Worm (Caenorhabditis elegans) whole organism, L2 larva: ENCODE results near the gene F19H8.2.

Experiments
- C34F6.9 ChIP-seq: fragments of 150-350 bp; optimal IDR thresholded peaks from 2 replicates; lab custom pipeline; 2014; ENCODE audit warnings: missing biosample characterization, missing genetic modification characterization
- F13H6.1 ChIP-seq: sonication (generic microtip); optimal IDR thresholded peaks from 2 replicates; lab custom pipeline; 2016; ENCODE audit warnings: missing genetic modification characterization, missing compliant biosample characterization
- R02D3.7 ChIP-seq: fragments of 150-350 bp; optimal IDR thresholded peaks from 2 replicates; lab custom pipeline; 2014; ENCODE audit warnings: missing biosample characterization, missing genetic modification characterization
- Y55F3AM.14 ChIP-seq: fragments of 200-800 bp; sonication (Bioruptor generic); optimal IDR thresholded peaks from 2 replicates; lab custom pipeline; 2018; ENCODE audit warnings: mild to moderate bottlenecking, missing genetic modification characterization, missing compliant biosample characterization
- ZK546.5 ChIP-seq: sonication (generic microtip); optimal IDR thresholded peaks from 2 replicates; lab custom pipeline; 2017; ENCODE audit warnings: missing biosample characterization, missing genetic modification characterization
- ceh-82 ChIP-seq: fragments of 150-350 bp; optimal IDR thresholded peaks from 2 replicates; lab custom pipeline; 2014; ENCODE audit warnings: missing biosample characterization, missing genetic modification characterization
- crh-2 ChIP-seq: sonication (generic microtip); optimal IDR thresholded peaks from 2 replicates; lab custom pipeline; 2017; ENCODE audit warnings: missing biosample characterization, missing genetic modification characterization
- fos-1 ChIP-seq: fragments of 150-350 bp; optimal IDR thresholded peaks from 2 replicates; lab custom pipeline; 2014; ENCODE audit warnings: missing biosample characterization, missing genetic modification characterization
- gmeb-1 ChIP-seq: fragments of 150-350 bp; optimal IDR thresholded peaks from 2 replicates; lab custom pipeline; 2014; ENCODE audit warnings: missing biosample characterization, missing genetic modification characterization
- lin-13 ChIP-seq: fragments of 150-350 bp; optimal IDR thresholded peaks from 2 replicates; lab custom pipeline; 2014; ENCODE audit warnings: missing biosample characterization, missing genetic modification reagents, missing genetic modification characterization
- lsy-2 ChIP-seq, 2 experiments: fragments of 150-350 bp in 1 of 2; sonication (generic microtip) in 1 of 2; optimal IDR thresholded peaks; 2 replicates each; lab custom pipeline; 2014 to 2017; ENCODE audit warnings: missing biosample characterization in 2 of 2, missing genetic modification characterization in 2 of 2
- mab-5 ChIP-seq: fragments of 150-350 bp; optimal IDR thresholded peaks from 2 replicates; lab custom pipeline; 2014; ENCODE audit warnings: missing biosample characterization, missing genetic modification characterization
- mdl-1 ChIP-seq, 2 experiments: fragments of 150-350 bp in 1 of 2; sonication (generic microtip) in 1 of 2; optimal IDR thresholded peaks; 2 replicates each; lab custom pipeline; 2017; ENCODE audit warnings: missing biosample characterization in 2 of 2, missing genetic modification characterization in 2 of 2
- nhr-129 ChIP-seq: fragments of 150-350 bp; optimal IDR thresholded peaks from 2 replicates; lab custom pipeline; 2014; ENCODE audit warnings: missing biosample characterization, missing genetic modification characterization
- nhr-21 ChIP-seq: fragments of 150-350 bp; optimal IDR thresholded peaks from 2 replicates; lab custom pipeline; 2014; ENCODE audit warnings: missing biosample characterization, missing genetic modification characterization
- nhr-237 ChIP-seq: fragments of 150-350 bp; optimal IDR thresholded peaks from 2 replicates; lab custom pipeline; 2014; ENCODE audit warnings: missing biosample characterization, missing genetic modification characterization
- nhr-25 ChIP-seq: fragments of 150-350 bp; sonication (generic microtip); optimal IDR thresholded peaks from 3 replicates; lab custom pipeline; 2014; ENCODE audit warnings: missing biosample characterization, missing genetic modification characterization
- nhr-6 ChIP-seq: fragments of 150-350 bp; optimal IDR thresholded peaks from 2 replicates; lab custom pipeline; 2014; ENCODE audit warnings: missing biosample characterization, missing genetic modification characterization
- nhr-77 ChIP-seq: fragments of 150-350 bp; optimal IDR thresholded peaks from 2 replicates; lab custom pipeline; 2014; ENCODE audit warnings: missing biosample characterization, missing genetic modification characterization
- sem-4 ChIP-seq: fragments of 150-350 bp; optimal IDR thresholded peaks from 2 replicates; lab custom pipeline; 2014; ENCODE audit warnings: missing biosample characterization, missing genetic modification reagents, missing genetic modification characterization
- sma-3 ChIP-seq: sonication (generic microtip); optimal IDR thresholded peaks from 2 replicates; lab custom pipeline; 2016; ENCODE audit warnings: missing genetic modification reagents, missing genetic modification characterization, missing compliant biosample characterization
- snpc-4 ChIP-seq: fragments of 150-350 bp; optimal IDR thresholded peaks from 2 replicates; lab custom pipeline; 2014; ENCODE audit warnings: missing biosample characterization, missing genetic modification characterization
- unc-55 ChIP-seq: fragments of 150-350 bp; sonication (generic microtip); optimal IDR thresholded peaks from 3 replicates; lab custom pipeline; 2014; ENCODE audit warnings: missing biosample characterization, missing genetic modification reagents, missing genetic modification characterization
- zag-1 ChIP-seq: fragments of 150-350 bp; optimal IDR thresholded peaks from 2 replicates; lab custom pipeline; 2014; ENCODE audit warnings: missing biosample characterization, missing genetic modification characterization
- ztf-4 ChIP-seq: fragments of 150-350 bp; optimal IDR thresholded peaks from 2 replicates; lab custom pipeline; 2014; ENCODE audit warnings: missing biosample characterization, missing genetic modification characterization

The F19H8.2 gene

ce11 chrII:14567811-14568210 lies 37.9 kb downstream of the F19H8.2 start:
- no peak for TF ChIP-seq ztf-4

DNA sequence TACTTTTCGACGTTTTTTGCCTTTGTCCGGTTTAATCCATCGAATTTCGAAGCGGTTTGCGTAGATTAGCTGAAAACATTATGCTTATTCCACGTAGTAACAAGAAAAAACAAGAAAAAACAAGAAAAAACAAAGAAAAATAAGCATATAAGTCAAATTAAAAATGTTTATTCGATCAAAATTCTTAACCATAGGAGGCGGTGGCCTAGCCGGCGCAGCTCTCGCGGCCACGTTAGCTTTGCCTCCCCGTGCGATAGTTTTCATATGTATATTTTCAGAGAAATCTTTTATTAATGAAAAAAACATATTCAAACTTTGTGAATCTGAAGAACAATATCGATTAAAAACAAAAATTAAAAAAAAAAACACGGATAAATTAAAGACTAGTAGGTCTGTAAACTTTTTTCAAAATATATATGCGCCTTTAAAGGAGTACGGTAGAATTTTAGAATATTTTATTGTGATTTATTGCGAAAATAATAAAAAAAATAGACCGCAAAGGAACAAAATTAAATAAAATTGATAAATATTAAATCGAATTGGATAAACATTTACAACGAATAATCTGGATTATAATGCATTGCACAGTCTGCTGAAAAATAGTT lies 41.8 kb downstream of the F19H8.2 start:
- peak; percentile 23 for TF ChIP-seq unc-55
- peak; percentile 16 to 93 for TF ChIP-seq lsy-2 (tag; optimal IDR thresholded peaks at IDR 0.05; lab: Kevin White, UChicago)
- TF ChIP-seq sma-3 (GFP tag; lab: Kevin White, UChicago): peak; percentile 27

- peak; percentile 17 for TF ChIP-seq sem-4 (tag; lab: Kevin White, UChicago)
- TF ChIP-seq sma-3 (GFP tag; lab: Kevin White, UChicago): peak; percentile 99
- peak; percentile 87 for TF ChIP-seq Y55F3AM.14 (GFP tag; lab: Kevin White, UChicago)
- peak; percentile 21 for TF ChIP-seq R02D3.7 (tag; lab: Kevin White, UChicago)
- peak; percentile 67 for TF ChIP-seq nhr-237 (tag; lab: Kevin White, UChicago)
- peak; percentile 74 for TF ChIP-seq ZK546.5 (tag; lab: Kevin White, UChicago)
- peak; percentile 67 for TF ChIP-seq mab-5 (tag; lab: Kevin White, UChicago)
- TF ChIP-seq F13H6.1 (tag; lab: Kevin White, UChicago): peak; percentile 94
- TF ChIP-seq zag-1 (tag; lab: Kevin White, UChicago): peak; percentile 56
- peak; percentile 46 for TF ChIP-seq ztf-4
- peak; percentile 91 for TF ChIP-seq nhr-21 (tag; lab: Kevin White, UChicago)
- TF ChIP-seq lsy-2 (tag; optimal IDR thresholded peaks at IDR 0.05; lab: Kevin White, UChicago): peak; percentile 96 to 99
- TF ChIP-seq gmeb-1 (tag; lab: Kevin White, UChicago): peak; percentile 81
- peak; percentile 73 for TF ChIP-seq nhr-6 (tag; lab: Kevin White, UChicago)
- peak; percentile 92 for TF ChIP-seq lin-13
- TF ChIP-seq C34F6.9 (tag; lab: Kevin White, UChicago): peak; percentile 85
- peak; percentile 81 for TF ChIP-seq fos-1 (tag; lab: Kevin White, UChicago)
- peak in 1 of 2 experiments; percentile 80 for TF ChIP-seq mdl-1 (tag; optimal IDR thresholded peaks at IDR 0.05; lab: Kevin White, UChicago)
- TF ChIP-seq nhr-25 (tag; lab: Kevin White, UChicago): peak; percentile 87
- TF ChIP-seq unc-55: peak; percentile 84
- peak; percentile 69 for TF ChIP-seq nhr-129 (tag; lab: Kevin White, UChicago)
- TF ChIP-seq snpc-4 (tag; lab: Kevin White, UChicago): peak; percentile 60
- TF ChIP-seq crh-2 (tag; lab: Kevin White, UChicago): peak; percentile 87
- peak; percentile 92 for TF ChIP-seq nhr-77 (tag; lab: Kevin White, UChicago)
Measured at ce11 chrII:14561549-14562115, 44.0 kb downstream of the F19H8.2 start, which contains the start of gene mog-4. mog-4 (minus strand) TSS chrII:14561599.

DNA sequence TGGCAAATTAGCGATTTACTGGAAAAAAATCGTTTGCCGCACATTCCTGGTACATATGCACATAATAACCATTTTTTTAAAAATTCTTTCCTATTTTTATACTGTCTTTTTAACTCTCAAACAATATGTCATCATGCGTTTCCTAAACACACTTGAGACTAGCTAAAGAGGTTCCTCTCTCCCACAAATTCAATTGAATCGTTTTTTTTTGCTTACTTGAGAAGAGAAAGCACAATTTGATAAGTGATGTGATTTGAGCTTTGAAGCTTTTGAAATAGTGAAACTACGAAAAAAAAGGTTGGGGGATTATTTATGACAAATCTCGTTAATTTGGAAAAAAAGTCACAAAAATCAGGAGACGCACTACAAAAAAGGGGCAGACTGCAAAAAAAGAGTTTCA lies 50.6 kb downstream of the F19H8.2 start:
- no peak for TF ChIP-seq ceh-82 (tag; lab: Kevin White, UChicago)
- no peak for TF ChIP-seq crh-2 (tag; lab: Kevin White, UChicago)
- no peak for TF ChIP-seq mdl-1 (tag; optimal IDR thresholded peaks at IDR 0.05; lab: Kevin White, UChicago)
- TF ChIP-seq, all 48 proteins: peak for 0
